Fruit fly (Drosophila melanogaster): ENCODE measurements around the gene CG6333.
A peak's percentile ranks its signal among the peaks of the same experiment; 100 is the strongest.

The CG6333 gene

DNA sequence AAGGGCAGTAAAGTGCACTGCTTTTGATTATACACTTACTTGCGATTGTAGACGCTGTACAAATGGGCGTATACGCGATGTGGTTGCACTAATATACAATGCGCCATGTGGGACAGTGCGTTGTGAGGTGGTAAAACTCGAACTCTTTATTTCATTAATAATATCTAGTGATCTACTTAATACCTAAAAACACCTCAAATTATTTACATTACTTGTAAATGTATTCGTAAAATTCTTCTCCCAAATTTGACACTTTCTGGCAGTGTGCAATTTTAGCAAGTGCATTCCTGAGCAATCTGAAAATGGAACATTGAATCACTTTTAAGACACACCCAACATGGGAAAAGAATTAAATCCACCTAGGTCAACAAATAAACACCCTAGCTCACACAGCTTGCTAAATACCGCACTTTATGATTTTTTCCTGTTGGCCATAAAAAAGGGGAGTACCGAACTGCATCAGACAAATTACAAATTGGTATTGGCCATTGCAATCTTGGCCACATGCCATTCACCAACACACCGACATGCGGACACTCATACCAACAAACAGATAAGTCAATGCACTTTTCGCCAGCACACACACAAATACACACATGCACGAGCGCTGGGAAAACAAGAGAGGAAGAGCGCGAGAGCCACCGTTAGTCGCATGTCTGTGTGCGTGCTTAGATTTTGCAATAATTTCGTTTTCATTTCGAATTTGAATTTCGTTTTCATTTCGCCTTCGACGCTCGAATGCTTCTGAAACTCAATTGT lies 13.1 kb upstream of the CG6333 start:
- TF ChIP-seq Eip74EF (GFP tag; optimal IDR thresholded peaks at IDR 0.05), result no peak
- no peak for TF ChIP-seq CG14965 (GFP tag; optimal IDR thresholded peaks at IDR 0.05; ENCODE audit: borderline replicate concordance)
- TF ChIP-seq cg (GFP tag; optimal IDR thresholded peaks at IDR 0.05), result peak; percentile 15
- TF ChIP-seq wek (GFP tag; optimal IDR thresholded peaks at IDR 0.05), result no peak
- peak; percentile 58; the same call in 1 of the 2 replicates for TF ChIP-seq CG7372 (GFP tag; IDR thresholded peaks at IDR 0.05)

dm6 chr3L:17497969-17498368 lies 11.9 kb upstream of the CG6333 start:
- TF ChIP-seq Drgx (GFP tag; IDR thresholded peaks at IDR 0.05) (peak; percentile 76), row (GFP tag; IDR thresholded peaks at IDR 0.05) (peak; percentile 24; the same call in 2 of the 3 replicates), CG17385 (GFP tag; optimal IDR thresholded peaks at IDR 0.05) (no peak), sob (GFP tag; IDR thresholded peaks at IDR 0.05) (no peak), sr (GFP tag; IDR thresholded peaks at IDR 0.05) (0 out of 3 replicates have a peak, but pooled peaks have one; percentile 29), Ptx1 (GFP tag; IDR thresholded peaks at IDR 0.05) (peak; percentile 17; the same call in 1 of the 2 replicates), CoRest (tag; optimal IDR thresholded peaks at IDR 0.05) (no peak), CG7271 (tag; optimal IDR thresholded peaks at IDR 0.05) (no peak), lilli (GFP tag; optimal IDR thresholded peaks at IDR 0.05) (no peak), CG1832 (GFP tag; optimal IDR thresholded peaks at IDR 0.05) (no peak), CG2129 (GFP tag; IDR thresholded peaks at IDR 0.05; ENCODE audit: partially characterized antibody) (no peak), ci (GFP tag; IDR thresholded peaks at IDR 0.05) (0 out of 3 replicates have a peak, but pooled peaks have one; percentile 28), bsh (GFP tag; optimal IDR thresholded peaks at IDR 0.05) (no peak), CG6272 (GFP tag; IDR thresholded peaks at IDR 0.05) (no peak), CG1233 (GFP tag; optimal IDR thresholded peaks at IDR 0.05) (no peak), Blimp-1 (GFP tag; optimal IDR thresholded peaks at IDR 0.05) (peak; percentile 53), wek (GFP tag; optimal IDR thresholded peaks at IDR 0.05) (no peak), pfk (GFP tag; optimal IDR thresholded peaks at IDR 0.05) (no peak), Hmx (GFP tag; optimal IDR thresholded peaks at IDR 0.05) (no peak), shn (GFP tag; optimal IDR thresholded peaks at IDR 0.05) (no peak), CG10274 (GFP tag; optimal IDR thresholded peaks at IDR 0.05) (no peak), CG4360 (GFP tag; IDR thresholded peaks at IDR 0.05) (no peak), Gug (GFP tag; IDR thresholded peaks at IDR 0.05) (no peak), CG15696 (tag; optimal IDR thresholded peaks at IDR 0.05) (no peak), inv (GFP tag; IDR thresholded peaks at IDR 0.05; ENCODE audit: partially characterized antibody) (no peak), twi (tag; optimal IDR thresholded peaks at IDR 0.05) (no peak), CG17328 (GFP tag; IDR thresholded peaks at IDR 0.05) (no peak), sisA (GFP tag; IDR thresholded peaks at IDR 0.05) (no peak), Deaf1 (tag; optimal IDR thresholded peaks at IDR 0.05) (no peak), CG42726 (GFP tag; IDR thresholded peaks at IDR 0.05; ENCODE audit: partially characterized antibody) (no peak), rib (GFP tag; IDR thresholded peaks at IDR 0.05) (no peak), CG17612 (GFP tag; IDR thresholded peaks at IDR 0.05) (no peak), grau (tag; optimal IDR thresholded peaks at IDR 0.05) (peak; percentile 65), PHDP (tag; optimal IDR thresholded peaks at IDR 0.05) (no peak), CG12104 (GFP tag; optimal IDR thresholded peaks at IDR 0.05) (no peak), ara (GFP tag; IDR thresholded peaks at IDR 0.05) (0 out of 2 replicates have a peak, but pooled peaks have one; percentile 8), Dip3 (GFP tag; optimal IDR thresholded peaks at IDR 0.05) (no peak), sens (GFP tag) (peak; percentile 59), Dfd (GFP tag; optimal IDR thresholded peaks at IDR 0.05) (no peak), Bteb2 (GFP tag; optimal IDR thresholded peaks at IDR 0.05) (no peak)

Data from whole organism, embryonic.